Fruit fly (Drosophila melanogaster) S2 (cell line): ENCODE measurements around the gene Cpr64Ad.

Experiments
- CG8478 ChIP-seq: fragments of >200 bp; optimal IDR thresholded peaks from 2 replicates; lab custom pipeline; 2018
- CTCF ChIP-seq, 2 experiments: fragments of >200 bp; optimal IDR thresholded peaks; 2 replicates each; lab custom pipeline; 2018

Cpr64Ad gene

DNA sequence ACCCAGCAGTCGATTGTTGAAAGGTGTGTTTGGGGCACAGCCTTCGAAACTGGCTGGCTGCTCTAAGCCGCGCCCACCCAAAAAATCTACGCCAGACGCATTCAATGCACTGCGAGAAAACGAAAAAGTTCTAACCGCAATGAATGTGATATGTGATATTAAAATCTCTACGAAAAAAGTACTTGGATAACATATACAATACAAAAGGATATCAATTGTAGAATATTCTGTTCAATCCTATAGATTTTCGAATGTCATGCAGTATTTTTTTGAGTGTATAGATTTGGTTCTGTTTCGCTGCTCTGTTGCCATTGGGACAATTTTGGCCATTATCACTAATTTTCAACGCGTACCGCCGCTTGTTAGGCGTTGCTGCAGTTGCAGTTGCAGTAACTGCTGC is 5.4 kb upstream of the Cpr64Ad start:
- TF ChIP-seq CG8478 (lab: Kevin White, UChicago), result no peak
- TF ChIP-seq CTCF (optimal IDR thresholded peaks at IDR 0.05; lab: Kevin White, UChicago), result no peak

dm6 chr3L:4211440-4211839 is 3.7 kb upstream of the Cpr64Ad start, which contains the start of gene Cpr64Ab:
TSS of gene Cpr64Ab (minus strand) at chr3L:4211540.
- no peak for TF ChIP-seq CG8478 (lab: Kevin White, UChicago)
- no peak for TF ChIP-seq CTCF (optimal IDR thresholded peaks at IDR 0.05; lab: Kevin White, UChicago)

DNA sequence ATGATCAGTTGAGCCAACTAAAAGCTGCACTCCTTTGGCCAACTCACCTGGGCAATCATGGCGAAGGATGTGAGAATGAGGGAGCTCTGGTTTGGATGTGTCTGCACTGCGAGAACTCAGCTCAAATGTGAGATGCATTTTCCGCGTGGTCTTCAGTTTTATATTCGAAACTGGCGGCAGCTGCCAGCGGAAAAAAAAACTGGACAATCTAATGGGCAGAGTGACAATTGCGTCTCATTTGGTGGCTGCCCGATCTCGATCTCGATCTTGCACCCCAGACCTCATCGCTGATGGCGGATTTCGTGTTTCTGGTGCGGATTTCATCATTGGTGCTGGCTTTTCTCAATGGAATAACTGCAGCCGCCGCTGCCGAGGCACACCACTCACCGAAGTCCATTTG is 2.4 kb upstream of the Cpr64Ad start, which contains the start of gene Cpr64Ac:
Gene Cpr64Ac, minus strand, starts transcription at position 101 of the 400 bp plus-strand sequence.
- TF ChIP-seq CTCF (optimal IDR thresholded peaks at IDR 0.05; lab: Kevin White, UChicago) (no peak), CG8478 (lab: Kevin White, UChicago) (no peak)

DNA sequence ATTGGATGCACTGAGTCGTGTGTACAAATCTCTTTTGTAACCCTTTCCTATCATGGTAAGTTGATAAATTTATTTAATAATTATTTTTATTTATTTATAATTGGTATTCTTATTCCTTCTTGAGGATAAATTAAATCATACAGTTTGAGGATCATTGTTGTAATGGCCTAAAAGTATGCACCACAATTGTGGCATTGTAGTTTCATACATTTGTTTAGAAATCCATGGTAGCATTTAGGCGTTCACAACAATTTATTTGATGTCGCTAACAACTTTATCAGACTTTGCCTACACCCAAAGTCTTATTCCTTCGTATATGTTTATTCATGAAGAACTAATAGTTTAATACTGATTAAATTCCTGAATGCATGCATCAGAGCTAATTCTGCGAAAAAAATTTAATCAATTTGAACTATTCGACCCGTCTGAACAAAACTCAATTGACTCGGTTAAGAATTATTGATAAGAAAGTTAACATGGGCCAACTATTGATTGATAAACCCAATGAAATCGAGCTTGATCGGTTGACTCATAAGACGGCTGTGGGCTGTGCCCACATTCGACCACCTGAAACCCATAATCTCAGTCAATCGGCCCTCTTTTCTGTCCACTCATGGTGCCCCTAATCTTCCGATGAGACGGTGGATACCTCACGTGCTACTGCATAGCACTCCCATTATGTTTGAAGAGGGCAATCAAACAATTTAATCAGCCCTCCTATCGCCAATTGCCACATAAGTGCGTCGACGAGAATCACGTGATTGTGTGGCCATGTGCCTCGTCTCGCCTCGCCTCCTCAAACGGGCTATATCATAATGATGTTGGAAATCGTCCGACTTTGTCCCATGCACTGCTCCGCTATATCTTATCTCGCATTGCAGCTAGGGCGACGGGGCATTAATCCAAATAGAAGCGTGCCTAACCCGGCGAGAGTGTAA is 4.4 kb downstream of the Cpr64Ad start:
- TF ChIP-seq CTCF (optimal IDR thresholded peaks at IDR 0.05; lab: Kevin White, UChicago) (peak in 1 of 2 experiments; percentile 10), CG8478 (lab: Kevin White, UChicago) (no peak)

DNA sequence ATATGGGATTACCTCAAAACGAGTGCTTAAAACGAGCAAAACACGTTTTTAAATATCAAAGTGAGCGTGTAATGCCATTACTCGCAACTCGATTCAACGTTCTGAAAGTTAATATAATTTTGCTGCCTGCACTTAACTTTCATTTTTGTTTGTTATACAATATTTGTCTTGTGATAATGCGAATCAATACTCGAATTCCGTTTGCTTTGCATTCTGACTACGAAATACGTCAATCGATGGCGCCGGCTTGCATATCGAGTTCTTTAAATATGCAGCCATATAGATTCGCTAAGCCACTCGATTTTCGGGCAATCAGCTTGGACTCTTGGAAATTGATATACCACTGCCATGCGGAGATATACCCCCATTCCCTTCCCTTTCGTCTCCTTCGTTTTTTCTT is 5.5 kb downstream of the Cpr64Ad start:
- no peak for TF ChIP-seq CG8478 (lab: Kevin White, UChicago)
- TF ChIP-seq CTCF (optimal IDR thresholded peaks at IDR 0.05; lab: Kevin White, UChicago), result no peak

DNA sequence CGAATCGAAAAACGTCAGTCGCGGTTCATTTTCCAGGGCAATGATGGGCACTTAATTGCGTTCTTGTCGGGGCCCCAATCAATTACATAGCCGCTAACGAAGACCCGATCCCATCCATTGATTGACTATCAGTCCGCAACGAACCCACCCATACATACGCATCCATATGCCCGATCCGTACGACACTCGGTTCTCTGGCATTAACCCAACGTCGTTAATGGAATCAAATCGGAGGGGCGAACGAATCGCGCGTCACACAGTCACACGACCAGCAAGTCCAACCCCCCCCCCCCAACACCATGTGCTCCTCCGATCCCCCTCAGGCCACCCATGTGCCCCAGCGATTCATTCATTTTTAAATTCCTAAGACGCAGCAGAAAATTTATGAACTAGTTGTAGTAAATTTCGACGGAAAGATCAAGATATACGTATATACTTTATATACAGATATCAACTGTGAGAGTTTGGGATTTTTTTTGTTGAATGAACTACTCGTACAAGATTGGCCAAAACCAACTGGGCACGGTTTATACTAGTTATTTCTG is 6.1 kb downstream of the Cpr64Ad start:
- TF ChIP-seq CG8478 (lab: Kevin White, UChicago) (no peak), CTCF (optimal IDR thresholded peaks at IDR 0.05; lab: Kevin White, UChicago) (no peak)

dm6 chr3L:4221792-4222191 is 6.6 kb downstream of the Cpr64Ad start:
- TF ChIP-seq CTCF (optimal IDR thresholded peaks at IDR 0.05; lab: Kevin White, UChicago) (no peak), CG8478 (lab: Kevin White, UChicago) (no peak)

DNA sequence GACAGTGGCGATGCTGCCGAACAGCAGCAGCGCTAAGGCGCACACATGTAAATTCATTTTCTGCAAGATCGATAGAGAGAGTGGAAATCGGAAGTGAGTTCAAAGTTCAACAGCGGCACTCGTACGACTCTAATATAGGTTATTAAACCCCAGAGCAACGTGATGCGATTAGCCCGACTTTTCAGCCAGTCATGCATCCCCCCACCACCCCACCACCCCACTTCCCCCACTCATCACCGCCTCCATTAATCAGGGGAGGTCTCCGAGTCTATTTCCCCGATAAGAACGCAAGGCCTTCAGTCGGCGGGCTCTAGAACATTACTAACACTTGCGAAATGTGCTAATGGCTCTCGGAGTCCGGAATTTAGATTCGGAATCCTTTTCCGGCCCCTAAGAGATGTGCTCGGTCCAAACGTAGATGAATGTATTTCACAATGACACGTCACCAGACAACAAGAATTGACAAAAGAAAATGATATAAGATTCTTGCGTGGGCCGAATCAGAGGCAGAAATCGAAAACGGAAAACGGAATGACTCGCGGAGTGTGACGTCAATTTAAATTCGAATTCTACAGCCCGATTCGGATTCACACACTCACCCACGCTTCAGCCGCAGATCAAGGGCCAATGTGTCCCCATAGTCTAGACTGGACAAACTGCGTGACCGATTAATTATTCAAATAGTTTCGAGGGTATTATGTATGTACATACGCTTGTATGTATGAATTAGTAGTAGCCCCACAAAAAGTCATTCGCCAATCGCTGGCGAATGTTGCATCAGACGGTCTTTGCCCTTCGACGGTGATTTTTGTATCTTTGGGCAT is 10.7 kb downstream of the Cpr64Ad start:
- TF ChIP-seq CTCF (optimal IDR thresholded peaks at IDR 0.05; lab: Kevin White, UChicago), result no peak
- TF ChIP-seq CG8478 (lab: Kevin White, UChicago), result no peak

DNA sequence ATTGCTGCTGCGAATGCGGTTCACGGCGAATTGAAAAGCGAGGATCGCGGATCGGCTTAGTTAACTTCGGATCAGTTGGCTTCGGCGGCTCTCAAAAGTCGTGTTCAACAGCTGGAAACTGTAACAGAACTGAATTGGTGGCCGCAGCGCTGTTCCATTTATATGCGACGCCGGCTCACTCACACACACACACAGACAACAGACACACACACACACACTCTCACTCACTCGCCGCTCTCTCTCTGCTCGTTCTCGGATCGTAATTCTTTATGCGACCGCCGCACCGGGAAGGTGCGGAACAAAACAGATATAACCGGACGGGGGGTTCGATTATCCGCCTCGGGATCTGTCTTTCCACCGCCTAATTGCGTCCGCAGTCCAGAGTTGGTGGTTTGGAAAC is 12.0 kb downstream of the Cpr64Ad start, which contains the start of gene CG46460:
Gene CG46460, minus strand, starts transcription at position 139 of the 400 bp plus-strand sequence.
- no peak for TF ChIP-seq CG8478 (lab: Kevin White, UChicago)
- TF ChIP-seq CTCF (optimal IDR thresholded peaks at IDR 0.05; lab: Kevin White, UChicago), result no peak

DNA sequence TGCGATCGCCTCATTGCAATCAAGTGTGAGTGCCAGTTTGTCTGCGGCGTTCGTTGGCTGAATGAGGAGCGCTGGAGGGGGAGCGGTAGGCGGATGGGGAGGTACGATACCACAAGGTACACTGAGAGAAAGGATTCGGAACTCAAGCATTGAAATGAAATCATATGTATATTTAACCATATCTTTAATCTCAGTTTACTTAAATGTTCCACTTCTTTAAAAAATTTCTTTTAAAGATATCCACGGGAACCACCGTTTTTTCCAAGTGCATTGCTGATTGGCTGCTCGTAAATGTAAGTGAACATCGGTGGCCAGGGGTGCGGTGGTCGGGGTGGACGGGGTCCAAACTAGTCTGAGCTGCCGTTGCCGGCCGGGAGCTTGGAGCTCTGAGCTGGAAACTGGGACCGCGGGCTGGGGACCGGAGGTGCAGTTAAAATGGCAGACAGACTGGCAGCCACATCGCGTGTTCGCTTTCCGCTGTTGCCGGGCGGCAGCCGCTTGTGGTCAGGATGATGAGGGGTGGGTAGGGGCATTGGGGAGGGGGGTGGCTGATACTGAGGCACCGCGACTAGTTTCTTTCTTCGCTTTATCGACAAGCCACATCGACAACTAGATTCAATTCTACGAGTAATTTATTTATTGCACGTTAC is 13.1 kb downstream of the Cpr64Ad start:
- TF ChIP-seq CG8478 (lab: Kevin White, UChicago) (no peak), CTCF (optimal IDR thresholded peaks at IDR 0.05; lab: Kevin White, UChicago) (no peak)

- TF ChIP-seq CG8478 (lab: Kevin White, UChicago) (no peak), CTCF (optimal IDR thresholded peaks at IDR 0.05; lab: Kevin White, UChicago) (no peak)
These were observed 14.3 kb downstream of the Cpr64Ad start for dm6 chr3L:4229365-4229967.

dm6 chr3L:4230357-4230901 is 15.2 kb downstream of the Cpr64Ad start:
- TF ChIP-seq CTCF (optimal IDR thresholded peaks at IDR 0.05; lab: Kevin White, UChicago) (no peak), CG8478 (lab: Kevin White, UChicago) (no peak)

- TF ChIP-seq CTCF (optimal IDR thresholded peaks at IDR 0.05; lab: Kevin White, UChicago) (no peak), CG8478 (lab: Kevin White, UChicago) (no peak)
These were observed 16.3 kb downstream of the Cpr64Ad start for dm6 chr3L:4231401-4232014.
